Worm (Caenorhabditis elegans) whole organism, young adult: Measurements from ENCODE around the gene C14A4.7.
A peak's percentile ranks its signal among the peaks of the same experiment; 100 is the strongest.

Source experiments
- F22D6.2 ChIP-seq: sonication (generic microtip); optimal IDR thresholded peaks from 2 replicates; lab custom pipeline; 2016; ENCODE audit warnings: mild to moderate bottlenecking, missing genetic modification characterization, missing compliant biosample characterization
- F37B4.10 ChIP-seq: fragments of 200-800 bp; sonication (Bioruptor generic); IDR thresholded peaks from 2 replicates; pipeline ENCODE4 v1.3.6; 2022; ENCODE audit warnings: missing genetic modification characterization, missing compliant biosample characterization
- F49E8.2 ChIP-seq: sonication (generic microtip); optimal IDR thresholded peaks from 3 replicates; lab custom pipeline; 2017; ENCODE audit warnings: missing genetic modification characterization, mild to moderate bottlenecking, missing compliant biosample characterization, antibody characterized with exemption, moderate library complexity; ENCODE audit not compliant: insufficient read depth
- F52B5.7 ChIP-seq: sonication (generic microtip); optimal IDR thresholded peaks from 2 replicates; lab custom pipeline; 2016; ENCODE audit warnings: mild to moderate bottlenecking, missing genetic modification characterization, missing compliant biosample characterization
- K11D2.4 ChIP-seq: fragments of 200-800 bp; sonication (Bioruptor generic); IDR thresholded peaks from 2 replicates; pipeline ENCODE4 v1.3.6; 2022; ENCODE audit warnings: missing genetic modification reagents, missing genetic modification characterization, missing compliant biosample characterization
- K12H6.12 ChIP-seq: fragments of 200-800 bp; sonication (Bioruptor generic); optimal IDR thresholded peaks from 2 replicates; lab custom pipeline; 2018; ENCODE audit warnings: mild to moderate bottlenecking, missing genetic modification characterization, missing compliant biosample characterization
- T07F8.4 ChIP-seq: sonication (generic microtip); optimal IDR thresholded peaks from 2 replicates; lab custom pipeline; 2016; ENCODE audit warnings: mild to moderate bottlenecking, missing genetic modification characterization, moderate library complexity, missing compliant biosample characterization
- ZK185.1 ChIP-seq: sonication (generic microtip); optimal IDR thresholded peaks from 2 replicates; lab custom pipeline; 2016; ENCODE audit warnings: mild to moderate bottlenecking, missing genetic modification characterization, missing compliant biosample characterization; ENCODE audit not compliant: poor library complexity, severe bottlenecking
- ama-1 ChIP-seq, 3 experiments: fragments of 150-350 bp in 1 of 3; sonication (generic microtip) in 2 of 3; optimal IDR thresholded peaks; 2 replicates each; lab custom pipeline; 2014 to 2018; ENCODE audit warnings: missing biosample characterization in 2 of 3, missing genetic modification characterization in 2 of 3, missing genetic modification reagents in 2 of 3
- aptf-3 ChIP-seq: fragments of 200-800 bp; sonication (Bioruptor generic); IDR thresholded peaks from 2 replicates; pipeline ENCODE4 v1.3.6; 2022; ENCODE audit warnings: missing genetic modification characterization, missing compliant biosample characterization
- atf-7 ChIP-seq: sonication (generic microtip); optimal IDR thresholded peaks from 2 replicates; lab custom pipeline; 2017; ENCODE audit warnings: mild to moderate bottlenecking, missing genetic modification characterization, missing compliant biosample characterization
- athp-1 ChIP-seq: sonication (generic microtip); optimal IDR thresholded peaks from 2 replicates; lab custom pipeline; 2017; ENCODE audit warnings: mild to moderate bottlenecking, missing genetic modification characterization, missing compliant biosample characterization
- attf-3 ChIP-seq: fragments of 200-800 bp; sonication (Bioruptor generic); conservative IDR thresholded peaks from 2 replicates; pipeline ENCODE4 v1.3.6; 2022; ENCODE audit warnings: missing genetic modification reagents, missing genetic modification characterization, missing compliant biosample characterization
- ccch-3 ChIP-seq: fragments of 200-800 bp; sonication (Bioruptor generic); optimal IDR thresholded peaks from 2 replicates; lab custom pipeline; 2018; ENCODE audit warnings: mild to moderate bottlenecking, missing genetic modification characterization, missing compliant biosample characterization
- cebp-1 ChIP-seq, 2 experiments: fragments of 200-800 bp in 1 of 2; sonication (Bioruptor generic) in 1 of 2; sonication (generic microtip) in 1 of 2; IDR thresholded peaks in 1 of 2; optimal IDR thresholded peaks in 1 of 2; 2 replicates each; pipeline versions ENCODE4 v1.3.6 to Lab custom; 2017 to 2022; ENCODE audit warnings: missing compliant biosample characterization in 2 of 2, missing genetic modification characterization in 2 of 2, mild to moderate bottlenecking in 1 of 2, missing genetic modification reagents in 1 of 2, moderate library complexity in 1 of 2
- ceh-100 ChIP-seq: fragments of 200-800 bp; sonication (Bioruptor generic); IDR thresholded peaks from 2 replicates; pipeline ENCODE4 v1.3.6; 2022; ENCODE audit warnings: missing genetic modification reagents, missing genetic modification characterization, missing compliant biosample characterization
- ceh-27 ChIP-seq: fragments of 200-800 bp; sonication (Bioruptor generic); optimal IDR thresholded peaks from 2 replicates; lab custom pipeline; 2018; ENCODE audit warnings: mild to moderate bottlenecking, missing genetic modification characterization, moderate library complexity, missing compliant biosample characterization
- ceh-58 ChIP-seq: fragments of 200-800 bp; sonication (Bioruptor generic); IDR thresholded peaks from 2 replicates; pipeline ENCODE4 v1.3.6; 2022; ENCODE audit warnings: missing genetic modification characterization, missing compliant biosample characterization
- egl-44 ChIP-seq: fragments of 200-800 bp; sonication (Bioruptor generic); IDR thresholded peaks from 2 replicates; pipeline ENCODE4 v1.3.6; 2022; ENCODE audit warnings: missing genetic modification reagents, missing genetic modification characterization, missing compliant biosample characterization
- ekl-4 ChIP-seq: fragments of 200-800 bp; sonication (Bioruptor generic); IDR thresholded peaks from 2 replicates; pipeline ENCODE4 v1.3.6; 2022; ENCODE audit warnings: missing genetic modification reagents, missing genetic modification characterization, missing compliant biosample characterization
- fkh-3 ChIP-seq: sonication (generic microtip); optimal IDR thresholded peaks from 2 replicates; lab custom pipeline; 2016; ENCODE audit warnings: mild to moderate bottlenecking, missing genetic modification characterization, missing compliant biosample characterization
- him-1 ChIP-seq: sonication (generic microtip); optimal IDR thresholded peaks from 2 replicates; lab custom pipeline; 2016; ENCODE audit warnings: missing genotype, missing genetic modification reagents, missing genetic modification characterization, missing compliant biosample characterization
- hlh-12 ChIP-seq: sonication (generic microtip); optimal IDR thresholded peaks from 2 replicates; lab custom pipeline; 2016; ENCODE audit warnings: missing genetic modification characterization, missing compliant biosample characterization
- hrde-1 ChIP-seq: sonication (generic microtip); optimal IDR thresholded peaks from 2 replicates; lab custom pipeline; 2016; ENCODE audit warnings: missing genetic modification characterization, mild to moderate bottlenecking, missing compliant biosample characterization, moderate library complexity, missing genotype, missing genetic modification reagents, borderline replicate concordance
- lag-1 ChIP-seq: fragments of 200-800 bp; sonication (Bioruptor generic); IDR thresholded peaks from 2 replicates; pipeline ENCODE4 v1.3.6; 2022; ENCODE audit warnings: missing genetic modification reagents, missing genetic modification characterization, missing compliant biosample characterization
- let-526 ChIP-seq: fragments of 200-800 bp; sonication (Bioruptor generic); IDR thresholded peaks from 2 replicates; pipeline ENCODE4 v1.3.6; 2022; ENCODE audit warnings: missing genetic modification reagents, missing genetic modification characterization, missing compliant biosample characterization
- let-607 ChIP-seq, 2 experiments: fragments of 200-800 bp in 1 of 2; sonication (Bioruptor generic) in 1 of 2; sonication (generic microtip) in 1 of 2; optimal IDR thresholded peaks; 2 replicates each; lab custom pipeline; 2016 to 2018; ENCODE audit warnings: mild to moderate bottlenecking in 2 of 2, missing compliant biosample characterization in 2 of 2, missing genetic modification characterization in 2 of 2, moderate library complexity in 2 of 2, missing genotype in 1 of 2
- lin-54 ChIP-seq: fragments of 200-800 bp; sonication (Bioruptor generic); optimal IDR thresholded peaks from 2 replicates; lab custom pipeline; 2018; ENCODE audit warnings: mild to moderate bottlenecking, missing genetic modification characterization, missing compliant biosample characterization
- madf-8 ChIP-seq: fragments of 200-800 bp; sonication (Bioruptor generic); conservative IDR thresholded peaks from 2 replicates; pipeline ENCODE4 v1.3.6; 2022; ENCODE audit warnings: missing genetic modification reagents, missing genetic modification characterization, missing compliant biosample characterization
- nfya-2 ChIP-seq: fragments of 200-800 bp; sonication (Bioruptor generic); IDR thresholded peaks from 2 replicates; pipeline ENCODE4 v1.3.6; 2022; ENCODE audit warnings: missing genetic modification reagents, missing genetic modification characterization, missing compliant biosample characterization
- nhr-27 ChIP-seq: fragments of 200-800 bp; sonication (Bioruptor generic); optimal IDR thresholded peaks from 2 replicates; lab custom pipeline; 2018; ENCODE audit warnings: mild to moderate bottlenecking, missing genetic modification characterization, moderate library complexity, missing compliant biosample characterization
- nhr-80 ChIP-seq: sonication (generic microtip); optimal IDR thresholded peaks from 2 replicates; lab custom pipeline; 2016; ENCODE audit warnings: missing genetic modification characterization, missing compliant biosample characterization
- pha-4 ChIP-seq: fragments of 150-350 bp; sonication (generic microtip); optimal IDR thresholded peaks from 2 replicates; lab custom pipeline; 2014; ENCODE audit warnings: missing biosample characterization, missing genetic modification reagents, missing genetic modification characterization
- rpc-1 ChIP-seq, 2 experiments: fragments of 150-350 bp in 1 of 2; sonication (generic microtip) in 1 of 2; optimal IDR thresholded peaks; 2 replicates each; lab custom pipeline; 2014 to 2018; ENCODE audit warnings: missing biosample characterization in 1 of 2, missing genetic modification characterization in 1 of 2, missing genetic modification reagents in 1 of 2, missing genotype in 1 of 2
- snpc-1.3 ChIP-seq: sonication (generic microtip); optimal IDR thresholded peaks from 2 replicates; lab custom pipeline; 2017; ENCODE audit warnings: missing genetic modification characterization, mild to moderate bottlenecking, missing compliant biosample characterization, antibody characterized with exemption, moderate library complexity, missing genotype, missing genetic modification reagents; ENCODE audit not compliant: insufficient read depth
- snpc-4 ChIP-seq, 5 experiments: fragments of 150-350 bp in 1 of 5; sonication (generic microtip) in 4 of 5; optimal IDR thresholded peaks; 2 replicates each; lab custom pipeline; 2014 to 2018; ENCODE audit warnings: missing genetic modification characterization in 5 of 5, missing biosample characterization in 3 of 5, antibody characterized with exemption in 2 of 5, mild to moderate bottlenecking in 2 of 5, missing compliant biosample characterization in 2 of 5, missing genotype in 2 of 5, moderate library complexity in 2 of 5, missing genetic modification reagents in 1 of 5
- tbp1 ChIP-seq: fragments of 200-800 bp; sonication (Bioruptor generic); optimal IDR thresholded peaks from 2 replicates; lab custom pipeline; 2018; ENCODE audit warnings: mild to moderate bottlenecking, missing genetic modification characterization, missing compliant biosample characterization
- tlf-1 ChIP-seq: fragments of 200-800 bp; sonication (Bioruptor generic); optimal IDR thresholded peaks from 2 replicates; lab custom pipeline; 2018; ENCODE audit warnings: mild to moderate bottlenecking, missing genetic modification characterization, missing compliant biosample characterization
- unc-62 ChIP-seq: fragments of 150-350 bp; optimal IDR thresholded peaks from 2 replicates; lab custom pipeline; 2014; ENCODE audit warnings: missing biosample characterization, missing genetic modification reagents, missing genetic modification characterization
- xnd-1 ChIP-seq: sonication (generic microtip); optimal IDR thresholded peaks from 2 replicates; lab custom pipeline; 2016; ENCODE audit warnings: missing genotype, missing genetic modification reagents, missing genetic modification characterization, missing compliant biosample characterization
- zfh-2 ChIP-seq: fragments of 200-800 bp; sonication (Bioruptor generic); conservative IDR thresholded peaks from 2 replicates; pipeline ENCODE4 v1.3.6; 2022; ENCODE audit warnings: missing genetic modification reagents, missing genetic modification characterization, missing compliant biosample characterization
- ztf-18 ChIP-seq: sonication (generic microtip); optimal IDR thresholded peaks from 2 replicates; lab custom pipeline; 2016; ENCODE audit warnings: missing genotype, mild to moderate bottlenecking, missing genetic modification characterization, missing compliant biosample characterization
- ztf-25 ChIP-seq: fragments of 200-800 bp; sonication (Bioruptor generic); IDR thresholded peaks from 2 replicates; pipeline ENCODE4 v1.3.6; 2022; ENCODE audit warnings: missing genetic modification reagents, missing genetic modification characterization, missing compliant biosample characterization
- ztf-6 ChIP-seq: fragments of 200-800 bp; sonication (Bioruptor generic); IDR thresholded peaks from 2 replicates; pipeline ENCODE4 v1.3.6; 2022; ENCODE audit warnings: missing genetic modification reagents, missing genetic modification characterization, missing compliant biosample characterization

The C14A4.7 gene

ce11 chrII:10547803-10548693 lies 48.3 kb downstream of the C14A4.7 start (continued):
- TF ChIP-seq ztf-25 (GFP tag; lab: Robert Waterston, UW), result 0 out of 2 replicates have a peak, but pooled peaks have one; percentile 49
- TF ChIP-seq cebp-1 (GFP tag; IDR thresholded peaks at IDR 0.05; lab: Robert Waterston, UW), result no peak
- peak; percentile 6 for TF ChIP-seq cebp-1 (tag; optimal IDR thresholded peaks at IDR 0.05; lab: Kevin White, UChicago)
- no peak for TF ChIP-seq ekl-4 (GFP tag; lab: Robert Waterston, UW)
- TF ChIP-seq T07F8.4, result no peak
- no peak for TF ChIP-seq K11D2.4
- TF ChIP-seq zfh-2, result no peak
- no peak for TF ChIP-seq aptf-3 (GFP tag; lab: Robert Waterston, UW)
- TF ChIP-seq attf-3 (GFP tag; lab: Robert Waterston, UW), result no peak
- no peak for TF ChIP-seq ccch-3 (GFP tag; lab: Kevin White, UChicago)
- no peak for TF ChIP-seq unc-62
- TF ChIP-seq madf-8 (GFP tag; lab: Robert Waterston, UW), result no peak
- TF ChIP-seq F22D6.2 (tag; lab: Kevin White, UChicago), result no peak
- TF ChIP-seq ceh-58 (GFP tag; lab: Robert Waterston, UW), result no peak
- no peak for TF ChIP-seq ztf-18 (tag; lab: Kevin White, UChicago)
- peak; percentile 40 for TF ChIP-seq tlf-1 (GFP tag; lab: Kevin White, UChicago)
- TF ChIP-seq athp-1 (tag; lab: Kevin White, UChicago), result no peak
- no peak for TF ChIP-seq pha-4 (tag; lab: Kevin White, UChicago)
- peak; percentile 94 for TF ChIP-seq ama-1 (optimal IDR thresholded peaks at IDR 0.05; lab: Kevin White, UChicago)
- TF ChIP-seq ama-1 (GFP tag; optimal IDR thresholded peaks at IDR 0.05; lab: Kevin White, UChicago), result peak in 1 of 2 experiments; percentile 9
- no peak for TF ChIP-seq hrde-1 (tag; lab: Kevin White, UChicago)
- TF ChIP-seq F37B4.10 (GFP tag; lab: Robert Waterston, UW), result no peak
- TF ChIP-seq ZK185.1 (tag; lab: Kevin White, UChicago), result peak; percentile 31
- no peak for TF ChIP-seq nhr-27
- TF ChIP-seq nhr-80 (tag; lab: Kevin White, UChicago), result no peak
- no peak for TF ChIP-seq atf-7
- no peak for TF ChIP-seq F52B5.7 (tag; lab: Kevin White, UChicago)
- TF ChIP-seq let-607 (tag; optimal IDR thresholded peaks at IDR 0.05; lab: Kevin White, UChicago), result no peak
- TF ChIP-seq snpc-1.3, result no peak
- TF ChIP-seq rpc-1 (optimal IDR thresholded peaks at IDR 0.05; lab: Kevin White, UChicago), result no peak
- no peak for TF ChIP-seq rpc-1 (tag; optimal IDR thresholded peaks at IDR 0.05; lab: Kevin White, UChicago)
- TF ChIP-seq F49E8.2, result no peak
- TF ChIP-seq lin-54 (GFP tag; lab: Kevin White, UChicago), result no peak
- TF ChIP-seq hlh-12 (tag; lab: Kevin White, UChicago), result no peak
- TF ChIP-seq K12H6.12 (tag; lab: Kevin White, UChicago), result no peak
- TF ChIP-seq let-526 (GFP tag; lab: Robert Waterston, UW), result no peak
- TF ChIP-seq lag-1 (GFP tag; lab: Robert Waterston, UW), result no peak
- TF ChIP-seq ztf-6 (GFP tag; lab: Robert Waterston, UW), result no peak
- no peak for TF ChIP-seq nfya-2 (GFP tag; lab: Robert Waterston, UW)
- TF ChIP-seq fkh-3 (tag; lab: Kevin White, UChicago), result no peak
- no peak for TF ChIP-seq him-1
- no peak for TF ChIP-seq snpc-4 (GFP tag; optimal IDR thresholded peaks at IDR 0.05; lab: Kevin White, UChicago)
- no peak for TF ChIP-seq snpc-4 (tag; optimal IDR thresholded peaks at IDR 0.05; lab: Kevin White, UChicago)
- peak; percentile 21 for TF ChIP-seq tbp1
- TF ChIP-seq ceh-100 (GFP tag; lab: Robert Waterston, UW), result 0 out of 2 replicates have a peak, but pooled peaks have one; percentile 9
- TF ChIP-seq egl-44, result no peak
- TF ChIP-seq ceh-27 (GFP tag; lab: Kevin White, UChicago), result no peak
- TF ChIP-seq xnd-1 (tag; lab: Kevin White, UChicago), result no peak
